Fruit fly (Drosophila melanogaster) whole organism, embryonic: ENCODE measurements around the gene CG5665.

Experiments used
- Adf1 ChIP-seq: fragments of 200-800 bp; sonication (Bioruptor generic); IDR thresholded peaks from 2 replicates; pipeline ENCODE4 v1.3.6; 2022; ENCODE audit warnings: missing biosample characterization, missing genetic modification characterization
- CG10267 ChIP-seq: fragments of 200-800 bp; sonication (Bioruptor generic); optimal IDR thresholded peaks from 2 replicates; lab custom pipeline; 2018; ENCODE audit warnings: missing biosample characterization, mild to moderate bottlenecking, missing genetic modification characterization, moderate library complexity
- CG10462 ChIP-seq: fragments of 200-800 bp; sonication (Bioruptor generic); optimal IDR thresholded peaks from 2 replicates; lab custom pipeline; 2016; ENCODE audit warnings: missing biosample characterization, missing genetic modification characterization
- CG10543 ChIP-seq: fragments of 200-800 bp; sonication (Bioruptor generic); optimal IDR thresholded peaks from 3 replicates; lab custom pipeline; 2017; ENCODE audit warnings: missing biosample characterization, mild to moderate bottlenecking, missing genetic modification characterization, moderate library complexity
- CG10565 ChIP-seq: fragments of 200-800 bp; sonication (Bioruptor generic); optimal IDR thresholded peaks from 3 replicates; lab custom pipeline; 2016; ENCODE audit warnings: missing biosample characterization, mild to moderate bottlenecking, missing genetic modification characterization
- CG11247 ChIP-seq: fragments of 200-800 bp; sonication (Bioruptor generic); IDR thresholded peaks from 2 replicates; pipeline ENCODE4 v1.3.6; 2022; ENCODE audit warnings: missing biosample characterization, missing genetic modification characterization
- CG1233 ChIP-seq: fragments of 200-800 bp; sonication (Bioruptor generic); optimal IDR thresholded peaks from 4 replicates; lab custom pipeline; 2018; ENCODE audit warnings: missing biosample characterization, mild to moderate bottlenecking, missing genetic modification characterization
- CG14441 ChIP-seq: fragments of 200-800 bp; sonication (Bioruptor generic); IDR thresholded peaks from 2 replicates; pipeline ENCODE4 v1.3.6; 2022; ENCODE audit warnings: missing biosample characterization, missing genetic modification characterization
- CG16813 ChIP-seq: fragments of 200-800 bp; sonication (Bioruptor generic); IDR thresholded peaks from 3 replicates; pipeline ENCODE4 v1.3.6; 2022; ENCODE audit warnings: missing biosample characterization, missing genetic modification characterization; ENCODE audit not compliant: partially characterized antibody
- CG17359 ChIP-seq: fragments of 200-800 bp; sonication (Bioruptor generic); optimal IDR thresholded peaks from 3 replicates; lab custom pipeline; 2018; ENCODE audit warnings: missing biosample characterization, mild to moderate bottlenecking, missing genetic modification characterization, moderate library complexity
- CG2712 ChIP-seq: fragments of 200-800 bp; optimal IDR thresholded peaks from 3 replicates; lab custom pipeline; 2019; ENCODE audit warnings: missing biosample characterization, mild to moderate bottlenecking, missing genetic modification characterization, moderate library complexity
- CG6765 ChIP-seq: fragments of 200-800 bp; sonication (Bioruptor generic); optimal IDR thresholded peaks from 3 replicates; lab custom pipeline; 2017; ENCODE audit warnings: missing biosample characterization, mild to moderate bottlenecking, missing genetic modification characterization
- CG7963 ChIP-seq: fragments of 200-800 bp; sonication (Bioruptor generic); IDR thresholded peaks from 3 replicates; pipeline ENCODE4 v1.3.6; 2022; ENCODE audit warnings: missing biosample characterization, missing genetic modification characterization; ENCODE audit not compliant: partially characterized antibody
- CG8281 ChIP-seq: fragments of 200-800 bp; sonication (Bioruptor generic); optimal IDR thresholded peaks from 2 replicates; lab custom pipeline; 2018; ENCODE audit warnings: missing biosample characterization, mild to moderate bottlenecking, missing genetic modification characterization, moderate library complexity
- CG8924 ChIP-seq: fragments of 200-800 bp; optimal IDR thresholded peaks from 3 replicates; lab custom pipeline; 2019; ENCODE audit warnings: missing biosample characterization, mild to moderate bottlenecking, missing genetic modification characterization, moderate library complexity
- CG8944 ChIP-seq: fragments of 200-800 bp; sonication (Bioruptor generic); optimal IDR thresholded peaks from 3 replicates; lab custom pipeline; 2016; ENCODE audit warnings: missing biosample characterization, missing genetic modification characterization
- CG9797 ChIP-seq: fragments of 200-800 bp; sonication (Bioruptor generic); optimal IDR thresholded peaks from 3 replicates; lab custom pipeline; 2018; ENCODE audit warnings: missing biosample characterization, mild to moderate bottlenecking, missing genetic modification characterization
- CrebB ChIP-seq: fragments of 200-800 bp; sonication (Bioruptor generic); optimal IDR thresholded peaks from 3 replicates; lab custom pipeline; 2018; ENCODE audit warnings: missing biosample characterization, mild to moderate bottlenecking, missing genetic modification characterization
- Dfd ChIP-seq, 2 experiments: fragments of >200 bp; optimal IDR thresholded peaks; 2 replicates each; lab custom pipeline; 2017; ENCODE audit warnings: missing biosample characterization in 2 of 2, missing genetic modification characterization in 2 of 2
- Dll ChIP-seq: fragments of 200-800 bp; sonication (Bioruptor generic); IDR thresholded peaks from 4 replicates; pipeline ENCODE4 v1.3.6; 2022; ENCODE audit warnings: missing biosample characterization, missing genetic modification characterization; ENCODE audit not compliant: partially characterized antibody
- ERR ChIP-seq: fragments of 200-800 bp; sonication (Bioruptor generic); optimal IDR thresholded peaks from 2 replicates; lab custom pipeline; 2016; ENCODE audit warnings: missing biosample characterization, missing genetic modification characterization
- Hmr ChIP-seq: fragments of 200-800 bp; sonication (Bioruptor generic); optimal IDR thresholded peaks from 3 replicates; lab custom pipeline; 2017; ENCODE audit warnings: mild to moderate bottlenecking, missing biosample characterization, missing genetic modification reagents, missing genetic modification characterization
- Hr3 ChIP-seq: fragments of 200-800 bp; sonication (Bioruptor generic); optimal IDR thresholded peaks from 3 replicates; lab custom pipeline; 2016; ENCODE audit warnings: missing biosample characterization, missing genetic modification characterization
- Lhr ChIP-seq: fragments of 200-800 bp; sonication (Bioruptor generic); optimal IDR thresholded peaks from 3 replicates; lab custom pipeline; 2017; ENCODE audit warnings: mild to moderate bottlenecking, missing biosample characterization, missing genetic modification reagents, missing genetic modification characterization
- Neu2 ChIP-seq: fragments of 200-800 bp; sonication (Bioruptor generic); optimal IDR thresholded peaks from 3 replicates; lab custom pipeline; 2016; ENCODE audit warnings: missing biosample characterization, missing genetic modification characterization, borderline replicate concordance
- Opbp ChIP-seq: fragments of 200-800 bp; sonication (Bioruptor generic); IDR thresholded peaks from 3 replicates; pipeline ENCODE4 v1.3.6; 2022; ENCODE audit warnings: missing biosample characterization, missing genetic modification characterization; ENCODE audit not compliant: partially characterized antibody
- Optix ChIP-seq: fragments of 200-800 bp; sonication (Bioruptor generic); IDR thresholded peaks from 3 replicates; pipeline ENCODE4 v1.3.6; 2022; ENCODE audit warnings: missing biosample characterization, missing genetic modification characterization
- Sin3A ChIP-seq: fragments of >200 bp; optimal IDR thresholded peaks from 2 replicates; lab custom pipeline; 2018
- Sox102F ChIP-seq: fragments of 200-800 bp; sonication (Bioruptor generic); optimal IDR thresholded peaks from 2 replicates; lab custom pipeline; 2018; ENCODE audit warnings: missing biosample characterization, mild to moderate bottlenecking, missing genetic modification characterization, moderate library complexity
- Sry-β ChIP-seq: fragments of 200-800 bp; sonication (Bioruptor generic); optimal IDR thresholded peaks from 2 replicates; lab custom pipeline; 2018; ENCODE audit warnings: missing biosample characterization, mild to moderate bottlenecking, missing genetic modification characterization, moderate library complexity
- Vsx1 ChIP-seq: fragments of 200-800 bp; sonication (Bioruptor generic); optimal IDR thresholded peaks from 2 replicates; lab custom pipeline; 2017; ENCODE audit warnings: missing biosample characterization, mild to moderate bottlenecking, missing genetic modification characterization, missing genetic modification reagents
- bbx ChIP-seq: fragments of 200-800 bp; sonication (Bioruptor generic); IDR thresholded peaks from 2 replicates; pipeline ENCODE4 v1.3.6; 2022; ENCODE audit warnings: missing biosample characterization, missing genetic modification characterization; ENCODE audit not compliant: partially characterized antibody
- danr ChIP-seq: fragments of 200-800 bp; sonication (Bioruptor generic); IDR thresholded peaks from 2 replicates; pipeline ENCODE4 v1.3.6; 2022; ENCODE audit warnings: missing biosample characterization, missing genetic modification characterization
- dimm ChIP-seq: fragments of 200-800 bp; sonication (Bioruptor generic); IDR thresholded peaks from 2 replicates; pipeline ENCODE4 v1.3.6; 2022; ENCODE audit warnings: missing biosample characterization, missing genetic modification characterization
- dmrt11E ChIP-seq: fragments of 200-800 bp; sonication (Bioruptor generic); optimal IDR thresholded peaks from 3 replicates; lab custom pipeline; 2018; ENCODE audit warnings: missing biosample characterization, mild to moderate bottlenecking, missing genetic modification characterization, moderate library complexity
- emc ChIP-seq: fragments of 200-800 bp; sonication (Bioruptor generic); optimal IDR thresholded peaks from 2 replicates; lab custom pipeline; 2016; ENCODE audit warnings: missing biosample characterization, missing genetic modification characterization
- ftz-f1 ChIP-seq: fragments of 200-800 bp; sonication (Bioruptor generic); optimal IDR thresholded peaks from 2 replicates; lab custom pipeline; 2016; ENCODE audit warnings: missing biosample characterization, missing genetic modification characterization
- gcm ChIP-seq: fragments of 200-800 bp; sonication (Bioruptor generic); optimal IDR thresholded peaks from 2 replicates; lab custom pipeline; 2019; ENCODE audit warnings: missing biosample characterization, mild to moderate bottlenecking, missing genetic modification characterization, moderate library complexity
- h ChIP-seq: fragments of >200 bp; optimal IDR thresholded peaks from 2 replicates; lab custom pipeline; 2017
- jigr1 ChIP-seq: fragments of 200-800 bp; sonication (Bioruptor generic); IDR thresholded peaks from 3 replicates; pipeline ENCODE4 v1.3.6; 2022; ENCODE audit warnings: missing biosample characterization, missing genetic modification characterization
- lmd ChIP-seq: fragments of 200-800 bp; sonication (Bioruptor generic); IDR thresholded peaks from 2 replicates; pipeline ENCODE4 v1.3.6; 2022; ENCODE audit warnings: missing biosample characterization, missing genetic modification characterization
- nom ChIP-seq: fragments of 200-800 bp; sonication (Bioruptor generic); optimal IDR thresholded peaks from 2 replicates; lab custom pipeline; 2017; ENCODE audit warnings: missing biosample characterization, missing genetic modification characterization, mild to moderate bottlenecking, moderate library complexity, missing genetic modification reagents
- pb ChIP-seq: fragments of 200-800 bp; sonication (Bioruptor generic); optimal IDR thresholded peaks from 3 replicates; lab custom pipeline; 2016; ENCODE audit warnings: missing biosample characterization, missing genetic modification characterization
- pzg ChIP-seq: fragments of 200-800 bp; sonication (Bioruptor generic); optimal IDR thresholded peaks from 3 replicates; lab custom pipeline; 2018; ENCODE audit warnings: missing biosample characterization, mild to moderate bottlenecking, missing genetic modification characterization, moderate library complexity
- seq ChIP-seq: fragments of 200-800 bp; sonication (Bioruptor generic); IDR thresholded peaks from 2 replicates; pipeline ENCODE4 v1.3.6; 2022; ENCODE audit warnings: missing biosample characterization, missing genetic modification characterization
- sisA ChIP-seq: fragments of 200-800 bp; sonication (Bioruptor generic); IDR thresholded peaks from 2 replicates; pipeline ENCODE4 v1.3.6; 2022; ENCODE audit warnings: missing biosample characterization, missing genetic modification characterization
- slp2 ChIP-seq: fragments of 200-800 bp; sonication (Bioruptor generic); optimal IDR thresholded peaks from 2 replicates; lab custom pipeline; 2016; ENCODE audit warnings: missing biosample characterization, missing genetic modification characterization
- sqz ChIP-seq: fragments of 200-800 bp; sonication (Bioruptor generic); optimal IDR thresholded peaks from 3 replicates; lab custom pipeline; 2018; ENCODE audit warnings: missing biosample characterization, mild to moderate bottlenecking, missing genetic modification characterization
- ttk ChIP-seq: fragments of 200-800 bp; sonication (Bioruptor generic); IDR thresholded peaks from 2 replicates; pipeline ENCODE4 v2.1.2; 2022; ENCODE audit warnings: missing biosample characterization, missing genetic modification characterization

CG5665 gene

DNA sequence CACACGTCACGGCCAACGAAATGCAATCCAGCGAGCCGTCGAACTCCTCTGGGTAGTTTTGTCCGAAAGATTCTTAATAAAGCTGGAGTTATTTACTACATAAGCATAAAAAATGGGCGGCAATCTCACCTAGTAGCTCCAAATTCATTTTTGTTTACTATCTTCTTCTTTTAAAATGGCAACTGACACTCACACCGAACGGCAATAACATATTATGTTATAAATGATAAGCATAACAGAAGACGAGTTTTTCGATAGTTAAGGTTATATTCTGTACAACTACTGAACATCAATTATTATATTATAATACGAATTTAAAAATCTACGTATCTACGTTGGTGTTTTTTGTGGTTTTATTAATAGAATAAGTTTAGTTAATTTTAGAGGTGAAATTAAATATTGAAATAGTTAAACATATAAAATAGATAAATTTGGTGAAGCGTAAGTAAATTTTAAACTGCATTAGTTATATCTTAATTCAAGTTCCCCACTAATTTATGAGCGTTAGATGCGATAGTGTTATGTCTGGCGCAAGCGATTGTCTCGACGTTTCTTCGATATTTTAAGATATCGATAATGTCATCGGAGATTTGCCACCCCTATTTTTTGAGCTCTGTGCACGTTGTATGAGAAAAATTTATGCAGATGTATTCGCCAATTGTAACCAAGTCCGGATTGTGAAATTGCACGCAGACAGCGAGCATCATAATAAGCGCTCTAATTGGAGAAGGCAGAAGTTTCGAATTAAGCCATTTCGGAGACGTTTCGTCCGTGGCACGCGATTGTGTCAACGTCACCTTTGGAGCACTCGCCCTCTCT is 10.3 kb upstream of the CG5665 start, which contains the start of the genes Rbbp5 and eRF1 (continued):
- TF ChIP-seq sqz (GFP tag; lab: Kevin White, UChicago) (no peak), Sin3A (lab: Kevin White, UChicago) (no peak), CG9797 (peak; percentile 14), CG10267 (tag; lab: Kevin White, UChicago) (peak; percentile 80), CG10543 (peak; percentile 68), CG11247 (GFP tag; lab: Robert Waterston, UW) (no peak), danr (GFP tag; lab: Robert Waterston, UW) (no peak), slp2 (GFP tag; lab: Kevin White, UChicago) (peak; percentile 27), pb (GFP tag; lab: Kevin White, UChicago) (no peak), Dfd (GFP tag; optimal IDR thresholded peaks at IDR 0.05; lab: Kevin White, UChicago) (no peak), Sry-β (no peak), seq (GFP tag; lab: Robert Waterston, UW) (peak; percentile 41; the same call in 1 of the 2 replicates), CG14441 (GFP tag; lab: Robert Waterston, UW) (peak; percentile 75), Hr3 (peak; percentile 76), ftz-f1 (no peak), CG16813 (GFP tag; lab: Robert Waterston, UW) (peak; percentile 94), Dll (peak; percentile 93), Adf1 (GFP tag; lab: Robert Waterston, UW) (no peak), ERR (GFP tag; lab: Kevin White, UChicago) (peak; percentile 16), sisA (no peak; the same call in 1 of the 2 replicates), Lhr (GFP tag; lab: Kevin White, UChicago) (peak; percentile 56), CG6765 (GFP tag; lab: Kevin White, UChicago) (no peak), jigr1 (GFP tag; lab: Robert Waterston, UW) (no peak), emc (GFP tag; lab: Kevin White, UChicago) (peak; percentile 9), dmrt11E (tag; lab: Kevin White, UChicago) (peak; percentile 71), lmd (peak; percentile 73; the same call in 1 of the 2 replicates), CrebB (tag; lab: Kevin White, UChicago) (no peak), CG17359 (tag; lab: Kevin White, UChicago) (peak; percentile 69), Optix (GFP tag; lab: Robert Waterston, UW) (peak; percentile 66; the same call in 2 of the 3 replicates), Vsx1 (GFP tag; lab: Kevin White, UChicago) (no peak), Opbp (GFP tag; lab: Robert Waterston, UW) (peak; percentile 94), nom (peak; percentile 28), CG8944 (GFP tag; lab: Kevin White, UChicago) (peak; percentile 41), CG7963 (GFP tag; lab: Robert Waterston, UW) (peak; percentile 84), gcm (GFP tag; lab: Kevin White, UChicago) (no peak), CG2712 (tag; lab: Kevin White, UChicago) (peak; percentile 85), CG1233 (GFP tag; lab: Kevin White, UChicago) (peak; percentile 61), ttk (GFP tag; lab: Robert Waterston, UW) (no peak; the same call in 1 of the 2 replicates), Neu2 (no peak), pzg (GFP tag; lab: Kevin White, UChicago) (peak; percentile 64), CG8924 (tag; lab: Kevin White, UChicago) (peak; percentile 85), dimm (GFP tag; lab: Robert Waterston, UW) (no peak), CG8281 (tag; lab: Kevin White, UChicago) (no peak), bbx (GFP tag; lab: Robert Waterston, UW) (peak; percentile 93), CG10565 (GFP tag; lab: Kevin White, UChicago) (no peak), CG10462 (GFP tag; lab: Kevin White, UChicago) (no peak), h (lab: Kevin White, UChicago) (no peak), Hmr (peak; percentile 71), Sox102F (GFP tag; lab: Kevin White, UChicago) (no peak)
